Worm (Caenorhabditis elegans): ENCODE results near the gene C56C10.6.

ce11 chrII:6610262-6610661 is 29.1 kb upstream of the C56C10.6 start:
- no peak for TF ChIP-seq flt-1 (GFP tag; IDR thresholded peaks at IDR 0.05)
- TF ChIP-seq sea-1 (GFP tag; conservative IDR thresholded peaks at IDR 0.05) = no peak
- no peak for TF ChIP-seq pes-1 (GFP tag; IDR thresholded peaks at IDR 0.05)
- no peak for TF ChIP-seq ama-1 (optimal IDR thresholded peaks at IDR 0.05)
- TF ChIP-seq hmbx-1 (tag; optimal IDR thresholded peaks at IDR 0.05) = no peak
- TF ChIP-seq F13C5.2 (tag; optimal IDR thresholded peaks at IDR 0.05) = no peak
- no peak for TF ChIP-seq B0310.2 (tag; optimal IDR thresholded peaks at IDR 0.05)
- TF ChIP-seq scrt-1 (GFP tag; IDR thresholded peaks at IDR 0.05) = no peak
- no peak for TF ChIP-seq tra-4 (tag; optimal IDR thresholded peaks at IDR 0.05)
- no peak for TF ChIP-seq ceh-13 (GFP tag; optimal IDR thresholded peaks at IDR 0.05)
